Fruit fly (Drosophila melanogaster): ENCODE results near the gene CG32212.

DNA sequence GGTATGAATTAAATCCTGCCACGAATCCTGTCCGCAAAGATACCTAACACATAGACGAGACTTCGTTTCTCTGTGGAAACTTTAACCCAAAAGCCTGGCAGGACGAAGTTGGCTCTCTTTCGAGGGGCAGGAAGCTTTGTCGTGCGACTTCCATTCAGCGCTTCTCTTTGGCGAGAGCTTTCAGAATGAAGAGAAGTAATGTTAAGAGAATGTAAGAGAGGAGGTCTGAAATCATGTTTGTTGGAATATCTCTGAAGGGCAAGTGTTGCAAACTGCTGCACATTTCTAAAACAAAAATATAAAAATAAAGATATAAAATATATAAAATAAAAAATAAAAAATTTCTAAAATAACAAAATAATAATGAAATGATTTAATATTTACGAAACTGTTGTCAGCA lies 5.3 kb upstream of the CG32212 start:
- TF ChIP-seq CG8119 (GFP tag; IDR thresholded peaks at IDR 0.05) (no peak), spab (GFP tag; optimal IDR thresholded peaks at IDR 0.05) (no peak), CG6808 (GFP tag; optimal IDR thresholded peaks at IDR 0.05) (no peak), CG3032 (tag; optimal IDR thresholded peaks at IDR 0.05) (no peak), Ets21C (GFP tag; optimal IDR thresholded peaks at IDR 0.05) (no peak), Hr39 (GFP tag; optimal IDR thresholded peaks at IDR 0.05) (no peak), dac (GFP tag; optimal IDR thresholded peaks at IDR 0.05) (no peak), fkh (GFP tag; optimal IDR thresholded peaks at IDR 0.05) (no peak), Hr4 (GFP tag; optimal IDR thresholded peaks at IDR 0.05) (no peak)
